Fruit fly (Drosophila melanogaster): ENCODE measurements around the gene form3.

- TF ChIP-seq br (GFP tag; optimal IDR thresholded peaks at IDR 0.05) (no peak), Rel (GFP tag; optimal IDR thresholded peaks at IDR 0.05) (no peak), Rel (tag; optimal IDR thresholded peaks at IDR 0.05) (no peak), tai (GFP tag; optimal IDR thresholded peaks at IDR 0.05) (no peak), Mio (GFP tag; optimal IDR thresholded peaks at IDR 0.05) (no peak), foxo (GFP tag; optimal IDR thresholded peaks at IDR 0.05) (no peak), Dfd (GFP tag; optimal IDR thresholded peaks at IDR 0.05) (no peak)
Measured at dm6 chr3L:7066014-7066413, 28.6 kb upstream of the form3 start, which contains the start of gene CG14823.

All from whole organism, wandering third instar larva.